Fruit fly (Drosophila melanogaster): Measurements from ENCODE around the gene CG3609.

CG3609 gene

DNA sequence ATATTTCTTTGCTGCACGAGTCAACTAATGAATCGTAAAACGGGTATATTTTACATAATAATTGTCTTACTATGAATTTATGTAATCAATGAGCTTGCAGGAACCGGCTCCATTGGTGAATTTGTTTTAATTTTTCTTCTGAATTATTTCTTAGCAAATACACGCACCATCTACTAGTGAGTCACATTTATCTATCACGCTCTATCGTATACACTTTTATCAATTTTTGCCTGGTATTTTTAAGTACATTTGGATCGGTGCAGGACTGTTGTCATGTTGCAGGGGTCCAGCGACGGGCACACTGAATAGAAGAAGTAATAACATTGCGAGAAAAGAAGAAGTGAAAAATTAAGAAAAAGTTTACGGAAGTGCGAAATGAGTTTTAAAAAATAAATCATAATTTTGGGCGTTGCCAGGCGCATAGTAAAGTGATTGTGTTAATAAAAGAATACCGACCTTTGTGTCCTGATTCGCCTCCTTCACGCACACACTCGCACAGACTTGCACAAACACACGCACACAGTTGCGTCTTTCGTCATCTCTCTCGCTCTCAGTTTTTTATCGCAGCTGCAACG lies 9.3 kb downstream of the CG3609 start, which contains the start of the genes Rab5 and Axud1 (continued):
- TF ChIP-seq Doc2 (GFP tag; IDR thresholded peaks at IDR 0.05) (no peak), Nf-YC (tag; optimal IDR thresholded peaks at IDR 0.05) (peak; percentile 38), bab2 (GFP tag; optimal IDR thresholded peaks at IDR 0.05) (no peak), ac (GFP tag; optimal IDR thresholded peaks at IDR 0.05) (no peak), trh (GFP tag; optimal IDR thresholded peaks at IDR 0.05) (no peak), pb (GFP tag; optimal IDR thresholded peaks at IDR 0.05) (no peak), CG18262 (tag; optimal IDR thresholded peaks at IDR 0.05) (no peak), Ada2b (GFP tag; IDR thresholded peaks at IDR 0.05) (no peak), CG14965 (GFP tag; optimal IDR thresholded peaks at IDR 0.05; ENCODE audit: borderline replicate concordance) (no peak), CG34422 (GFP tag; IDR thresholded peaks at IDR 0.05) (no peak), CG7271 (tag; optimal IDR thresholded peaks at IDR 0.05) (no peak), CG4424 (GFP tag; optimal IDR thresholded peaks at IDR 0.05) (no peak), gro (GFP tag; optimal IDR thresholded peaks at IDR 0.05) (no peak), CG2202 (tag; optimal IDR thresholded peaks at IDR 0.05) (no peak), CG18599 (GFP tag; optimal IDR thresholded peaks at IDR 0.05) (no peak), CG17186 (GFP tag; optimal IDR thresholded peaks at IDR 0.05) (peak; percentile 27), HmgD (GFP tag; optimal IDR thresholded peaks at IDR 0.05) (peak; percentile 29), nmo (GFP tag; optimal IDR thresholded peaks at IDR 0.05) (peak; percentile 65), sens-2 (GFP tag; IDR thresholded peaks at IDR 0.05) (no peak), seq (GFP tag; IDR thresholded peaks at IDR 0.05) (no peak), pho (GFP tag; optimal IDR thresholded peaks at IDR 0.05) (no peak), CG4360 (GFP tag; IDR thresholded peaks at IDR 0.05) (no peak), zfh1 (GFP tag; IDR thresholded peaks at IDR 0.05) (no peak), zen (tag; optimal IDR thresholded peaks at IDR 0.05) (no peak), cad (GFP tag; optimal IDR thresholded peaks at IDR 0.05) (no peak), Dll (GFP tag; IDR thresholded peaks at IDR 0.05; ENCODE audit: partially characterized antibody) (no peak), Med (GFP tag) (peak; percentile 64), pita (GFP tag; optimal IDR thresholded peaks at IDR 0.05) (peak; percentile 74), hth (optimal IDR thresholded peaks at IDR 0.05) (no peak), jumu (GFP tag; optimal IDR thresholded peaks at IDR 0.05) (no peak), dm (GFP tag; optimal IDR thresholded peaks at IDR 0.05) (peak; percentile 42), CG8281 (tag; optimal IDR thresholded peaks at IDR 0.05) (no peak), fu2 (GFP tag; optimal IDR thresholded peaks at IDR 0.05) (no peak), CG2120 (GFP tag; optimal IDR thresholded peaks at IDR 0.05) (no peak), Rx (GFP tag; IDR thresholded peaks at IDR 0.05) (no peak), CG7987 (GFP tag; optimal IDR thresholded peaks at IDR 0.05) (no peak), gce (GFP tag; IDR thresholded peaks at IDR 0.05) (no peak), Ssrp (tag; optimal IDR thresholded peaks at IDR 0.05) (no peak), Adf1 (GFP tag; IDR thresholded peaks at IDR 0.05) (no peak), CG9797 (GFP tag; optimal IDR thresholded peaks at IDR 0.05) (peak; percentile 92), sc (optimal IDR thresholded peaks at IDR 0.05) (no peak), sc (GFP tag; optimal IDR thresholded peaks at IDR 0.05) (no peak), CG1233 (GFP tag; optimal IDR thresholded peaks at IDR 0.05) (no peak), Jarid2 (GFP tag; optimal IDR thresholded peaks at IDR 0.05) (no peak), Abd-B (GFP tag; optimal IDR thresholded peaks at IDR 0.05) (peak; percentile 67), tx (GFP tag; optimal IDR thresholded peaks at IDR 0.05) (no peak), CG31388 (GFP tag; optimal IDR thresholded peaks at IDR 0.05) (no peak), gfzf (GFP tag; optimal IDR thresholded peaks at IDR 0.05) (peak; percentile 97), ttk (GFP tag; IDR thresholded peaks at IDR 0.05) (no peak), CG12104 (GFP tag; optimal IDR thresholded peaks at IDR 0.05) (no peak), CG9609 (GFP tag; optimal IDR thresholded peaks at IDR 0.05) (no peak), mirr (GFP tag; optimal IDR thresholded peaks at IDR 0.05) (no peak), trem (tag; optimal IDR thresholded peaks at IDR 0.05) (peak; percentile 60)
